Fruit fly (Drosophila melanogaster) whole organism, pupa: ENCODE results near the gene CG17271.
A peak's percentile ranks its signal among the peaks of the same experiment; 100 is the strongest.

Experiments
- CG10348 ChIP-seq: fragments of 200-800 bp; sonication (Bioruptor generic); IDR thresholded peaks from 2 replicates; pipeline ENCODE4 v1.3.6; 2022; ENCODE audit warnings: missing biosample characterization, missing genetic modification characterization
- CG12605 ChIP-seq: fragments of 200-800 bp; sonication (Bioruptor generic); IDR thresholded peaks from 2 replicates; pipeline ENCODE4 v1.3.6; 2022; ENCODE audit warnings: missing biosample characterization, missing genetic modification characterization
- CG13204 ChIP-seq: fragments of 200-800 bp; sonication (Bioruptor generic); optimal IDR thresholded peaks from 2 replicates; lab custom pipeline; 2018; ENCODE audit warnings: missing biosample characterization, mild to moderate bottlenecking, missing genetic modification characterization, moderate library complexity
- CG14655 ChIP-seq: fragments of 200-800 bp; sonication (Bioruptor generic); optimal IDR thresholded peaks from 3 replicates; lab custom pipeline; 2017; ENCODE audit warnings: mild to moderate bottlenecking, missing biosample characterization, missing genetic modification reagents, missing genetic modification characterization
- CG15710 ChIP-seq: fragments of 200-800 bp; sonication (Bioruptor generic); optimal IDR thresholded peaks from 2 replicates; lab custom pipeline; 2018; ENCODE audit warnings: missing biosample characterization, mild to moderate bottlenecking, missing genetic modification characterization, moderate library complexity
- CG17806 ChIP-seq: fragments of 200-800 bp; sonication (Bioruptor generic); optimal IDR thresholded peaks from 2 replicates; lab custom pipeline; 2018; ENCODE audit warnings: missing biosample characterization, mild to moderate bottlenecking, missing genetic modification characterization, moderate library complexity
- CG32121 ChIP-seq: fragments of 200-800 bp; sonication (Bioruptor generic); IDR thresholded peaks from 2 replicates; pipeline ENCODE4 v1.3.6; 2022; ENCODE audit warnings: missing biosample characterization, missing genetic modification characterization
- CG34367 ChIP-seq: fragments of 200-800 bp; sonication (Bioruptor generic); optimal IDR thresholded peaks from 2 replicates; lab custom pipeline; 2018; ENCODE audit warnings: missing biosample characterization, mild to moderate bottlenecking, missing genetic modification characterization
- CG4496 ChIP-seq: fragments of 200-800 bp; sonication (Bioruptor generic); IDR thresholded peaks from 3 replicates; pipeline ENCODE4 v1.3.6; 2022; ENCODE audit warnings: missing biosample characterization, missing genetic modification characterization
- CG8159 ChIP-seq: fragments of 200-800 bp; sonication (Bioruptor generic); optimal IDR thresholded peaks from 3 replicates; lab custom pipeline; 2018; ENCODE audit warnings: missing biosample characterization, mild to moderate bottlenecking, missing genetic modification characterization, moderate library complexity
- CG8301 ChIP-seq: fragments of 200-800 bp; sonication (Bioruptor generic); optimal IDR thresholded peaks from 2 replicates; lab custom pipeline; 2018; ENCODE audit warnings: missing biosample characterization, mild to moderate bottlenecking, missing genetic modification characterization
- CG9948 ChIP-seq: fragments of 200-800 bp; sonication (Bioruptor generic); optimal IDR thresholded peaks from 2 replicates; lab custom pipeline; 2018; ENCODE audit warnings: missing biosample characterization, mild to moderate bottlenecking, missing genetic modification characterization, moderate library complexity
- D1 ChIP-seq: fragments of 200-800 bp; sonication (Bioruptor generic); optimal IDR thresholded peaks from 2 replicates; lab custom pipeline; 2018; ENCODE audit warnings: missing biosample characterization, mild to moderate bottlenecking, missing genetic modification characterization, moderate library complexity
- EcR ChIP-seq: fragments of 200-800 bp; sonication (Bioruptor generic); optimal IDR thresholded peaks from 3 replicates; lab custom pipeline; 2019; ENCODE audit warnings: missing biosample characterization, missing genetic modification characterization, mild to moderate bottlenecking, moderate library complexity, missing genetic modification reagents
- Ets98B ChIP-seq: fragments of 200-800 bp; sonication (Bioruptor generic); IDR thresholded peaks from 2 replicates; pipeline ENCODE4 v1.3.6; 2022; ENCODE audit warnings: missing biosample characterization, missing genetic modification characterization
- Pif1A ChIP-seq: fragments of 200-800 bp; sonication (Bioruptor generic); optimal IDR thresholded peaks from 3 replicates; lab custom pipeline; 2016; ENCODE audit warnings: missing biosample characterization, missing genetic modification characterization
- Pif1B ChIP-seq: fragments of 200-800 bp; sonication (Bioruptor generic); optimal IDR thresholded peaks from 3 replicates; lab custom pipeline; 2016; ENCODE audit warnings: missing biosample characterization, missing genetic modification characterization
- Snoo ChIP-seq: fragments of 200-800 bp; sonication (Bioruptor generic); optimal IDR thresholded peaks from 3 replicates; lab custom pipeline; 2017; ENCODE audit warnings: missing biosample characterization, mild to moderate bottlenecking, missing genetic modification characterization, inconsistent platforms
- fd96Ca ChIP-seq: fragments of 200-800 bp; sonication (Bioruptor generic); IDR thresholded peaks from 3 replicates; pipeline ENCODE4 v1.3.6; 2022; ENCODE audit warnings: missing biosample characterization, missing genetic modification characterization
- gl ChIP-seq: fragments of 200-800 bp; sonication (Bioruptor generic); optimal IDR thresholded peaks from 2 replicates; lab custom pipeline; 2018; ENCODE audit warnings: missing biosample characterization, mild to moderate bottlenecking, missing genetic modification characterization
- rn ChIP-seq: fragments of 200-800 bp; sonication (Bioruptor generic); IDR thresholded peaks from 2 replicates; pipeline ENCODE4 v1.3.6; 2022; ENCODE audit warnings: missing biosample characterization, missing genetic modification characterization

Gene CG17271

dm6 chr3R:20774125-20774524, 47.5 kb downstream of the CG17271 start:
- TF ChIP-seq D1 (tag; lab: Kevin White, UChicago) (no peak), CG4496 (GFP tag; lab: Robert Waterston, UW) (peak; percentile 59; the same call in 1 of the 3 replicates), CG13204 (peak; percentile 67)

- TF ChIP-seq CG10348 (no peak), CG13204 (peak; percentile 35), Ets98B (GFP tag; lab: Robert Waterston, UW) (no peak), EcR (GFP tag; lab: Kevin White, UChicago) (peak; percentile 34), CG8159 (peak; percentile 54), Pif1A (GFP tag; lab: Kevin White, UChicago) (peak; percentile 64), Snoo (tag; lab: Kevin White, UChicago) (no peak), CG14655 (GFP tag; lab: Kevin White, UChicago) (peak; percentile 50), D1 (tag; lab: Kevin White, UChicago) (no peak), gl (tag; lab: Kevin White, UChicago) (peak; percentile 15), CG17806 (peak; percentile 42), fd96Ca (peak; percentile 60; the same call in 1 of the 3 replicates), CG8301 (tag; lab: Kevin White, UChicago) (peak; percentile 20), CG15710 (tag; lab: Kevin White, UChicago) (peak; percentile 46), CG9948 (peak; percentile 42), CG34367 (tag; lab: Kevin White, UChicago) (no peak), CG12605 (0 out of 2 replicates have a peak, but pooled peaks have one; percentile 16), Pif1B (GFP tag; lab: Kevin White, UChicago) (no peak)
- TF ChIP-seq, all 21 proteins: peak for 12
Observed at dm6 chr3R:20773174-20773573, 48.5 kb downstream of the CG17271 start.

dm6 chr3R:20772543-20772942, 49.1 kb downstream of the CG17271 start, which contains the start of gene Takl1:
Takl1 (minus strand) TSS chr3R:20772601.
- TF ChIP-seq Pif1A (GFP tag; lab: Kevin White, UChicago), result no peak
- TF ChIP-seq fd96Ca, result no peak
- TF ChIP-seq gl (tag; lab: Kevin White, UChicago), result no peak
- no peak for TF ChIP-seq CG8159
- no peak for TF ChIP-seq EcR (GFP tag; lab: Kevin White, UChicago)
- no peak for TF ChIP-seq CG12605
- no peak for TF ChIP-seq CG34367 (tag; lab: Kevin White, UChicago)
- no peak for TF ChIP-seq CG13204
- TF ChIP-seq CG32121 (GFP tag; lab: Robert Waterston, UW), result no peak
- no peak for TF ChIP-seq CG15710 (tag; lab: Kevin White, UChicago)
- TF ChIP-seq CG17806, result no peak
- no peak for TF ChIP-seq CG9948
- no peak for TF ChIP-seq Pif1B (GFP tag; lab: Kevin White, UChicago)
- no peak for TF ChIP-seq rn (GFP tag; lab: Robert Waterston, UW)
- no peak for TF ChIP-seq D1 (tag; lab: Kevin White, UChicago)
- no peak for TF ChIP-seq CG4496 (GFP tag; lab: Robert Waterston, UW)
- TF ChIP-seq Ets98B (GFP tag; lab: Robert Waterston, UW), result no peak
- TF ChIP-seq CG8301 (tag; lab: Kevin White, UChicago), result no peak
